Worm (Caenorhabditis elegans): ENCODE data around the gene mpst-2.

DNA sequence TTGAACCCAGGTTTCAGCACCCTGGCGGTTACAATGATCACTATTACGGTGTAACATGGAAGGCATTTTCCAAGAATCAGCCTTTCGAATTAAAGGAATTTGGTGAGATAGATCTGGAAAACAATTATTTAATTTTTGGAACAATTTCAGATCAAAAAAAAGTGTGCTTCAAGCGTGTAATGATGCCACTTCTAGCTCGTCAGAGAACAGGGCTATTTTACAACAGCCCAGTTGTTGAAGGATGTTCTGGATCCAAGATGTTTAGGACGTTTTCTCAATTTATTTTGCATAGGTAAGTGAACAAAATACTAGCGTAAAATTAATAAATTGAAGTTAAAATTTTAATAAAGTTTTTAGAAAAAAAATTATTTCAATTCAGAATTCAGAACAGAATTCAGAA is 7.7 kb upstream of the mpst-2 start:
- TF ChIP-seq W03F9.2 (tag; optimal IDR thresholded peaks at IDR 0.05) = no peak
- no peak for TF ChIP-seq dao-5 (tag; optimal IDR thresholded peaks at IDR 0.05)
- no peak for TF ChIP-seq him-1 (tag; optimal IDR thresholded peaks at IDR 0.05)
